Worm (Caenorhabditis elegans) whole organism, young adult: ENCODE results near the gene npp-26.
"Not testable (repeated sequence)": the region's sequence is repeated elsewhere in the genome, so short reads cannot be mapped to it uniquely, and the experiment has no call there.

Experiments
- F57C9.4 ChIP-seq: sonication (generic microtip); optimal IDR thresholded peaks from 2 replicates; lab custom pipeline; 2017; ENCODE audit warnings: mild to moderate bottlenecking, missing genetic modification characterization, missing compliant biosample characterization
- ccch-3 ChIP-seq: fragments of 200-800 bp; sonication (Bioruptor generic); optimal IDR thresholded peaks from 2 replicates; lab custom pipeline; 2018; ENCODE audit warnings: mild to moderate bottlenecking, missing genetic modification characterization, missing compliant biosample characterization
- hmg-1.2 ChIP-seq: fragments of 200-800 bp; sonication (Bioruptor generic); IDR thresholded peaks from 2 replicates; pipeline ENCODE4 v1.3.6; 2022; ENCODE audit warnings: missing genetic modification reagents, missing genetic modification characterization, missing compliant biosample characterization
- lin-54 ChIP-seq: fragments of 200-800 bp; sonication (Bioruptor generic); optimal IDR thresholded peaks from 2 replicates; lab custom pipeline; 2018; ENCODE audit warnings: mild to moderate bottlenecking, missing genetic modification characterization, missing compliant biosample characterization
- mcd-1 ChIP-seq: fragments of 200-800 bp; sonication (Bioruptor generic); IDR thresholded peaks from 2 replicates; pipeline ENCODE4 v1.3.6; 2022; ENCODE audit warnings: missing genetic modification reagents, missing genetic modification characterization, missing compliant biosample characterization
- pbrm-1 ChIP-seq: fragments of 200-800 bp; sonication (Bioruptor generic); IDR thresholded peaks from 2 replicates; pipeline ENCODE4 v1.3.6; 2022; ENCODE audit warnings: missing genetic modification reagents, missing genetic modification characterization, missing compliant biosample characterization
- snpc-1.1 ChIP-seq: sonication (generic microtip); optimal IDR thresholded peaks from 2 replicates; lab custom pipeline; 2017; ENCODE audit warnings: missing genetic modification characterization, mild to moderate bottlenecking, missing compliant biosample characterization, antibody characterized with exemption, moderate library complexity, missing genotype, missing genetic modification reagents; ENCODE audit not compliant: insufficient read depth
- ztf-22 ChIP-seq: fragments of 200-800 bp; sonication (Bioruptor generic); optimal IDR thresholded peaks from 2 replicates; lab custom pipeline; 2018; ENCODE audit warnings: mild to moderate bottlenecking, missing genetic modification characterization, moderate library complexity, missing compliant biosample characterization

- peak; percentile 33 for TF ChIP-seq F57C9.4
- peak; percentile 33 for TF ChIP-seq ztf-22 (GFP tag; lab: Kevin White, UChicago)
- peak; percentile 79 for TF ChIP-seq lin-54 (GFP tag; lab: Kevin White, UChicago)
- not testable (repeated sequence) for TF ChIP-seq ccch-3 (GFP tag; lab: Kevin White, UChicago); snpc-1.1 (tag; lab: Kevin White, UChicago)
- peak; percentile 100 for TF ChIP-seq hmg-1.2 (GFP tag; lab: Robert Waterston, UW)
- TF ChIP-seq mcd-1 (GFP tag; lab: Robert Waterston, UW) = peak; percentile 100
- peak; percentile 99 for TF ChIP-seq pbrm-1 (GFP tag; lab: Robert Waterston, UW)
These were observed 39.0 kb upstream of the npp-26 start for ce11 chrIV:4725478-4725920.
